Worm (Caenorhabditis elegans) whole organism, late embryonic: ENCODE results near the gene F58E2.2.

Experiments used
- C08G9.2 ChIP-seq: sonication (generic microtip); optimal IDR thresholded peaks from 2 replicates; lab custom pipeline; 2016; ENCODE audit warnings: mild to moderate bottlenecking, missing genetic modification characterization, moderate library complexity, missing compliant biosample characterization
- C38D4.7 ChIP-seq: fragments of 200-800 bp; sonication (Bioruptor generic); optimal IDR thresholded peaks from 2 replicates; lab custom pipeline; 2018; ENCODE audit warnings: mild to moderate bottlenecking, missing genetic modification characterization, moderate library complexity, missing compliant biosample characterization
- K02D7.2 ChIP-seq: sonication (generic microtip); optimal IDR thresholded peaks from 2 replicates; lab custom pipeline; 2017; ENCODE audit warnings: mild to moderate bottlenecking, missing genetic modification characterization, missing compliant biosample characterization
- K09A11.1 ChIP-seq: sonication (generic microtip); optimal IDR thresholded peaks from 2 replicates; lab custom pipeline; 2017; ENCODE audit warnings: antibody characterized with exemption, mild to moderate bottlenecking, missing genetic modification characterization, missing compliant biosample characterization; ENCODE audit not compliant: insufficient read depth
- T23F11.4 ChIP-seq: fragments of 200-800 bp; sonication (Bioruptor generic); optimal IDR thresholded peaks from 2 replicates; lab custom pipeline; 2018; ENCODE audit warnings: mild to moderate bottlenecking, missing genetic modification characterization, missing compliant biosample characterization
- ceh-14 ChIP-seq: sonication (generic microtip); optimal IDR thresholded peaks from 2 replicates; lab custom pipeline; 2016; ENCODE audit warnings: missing genotype, missing genetic modification characterization, missing compliant biosample characterization
- ceh-18 ChIP-seq: sonication (generic microtip); optimal IDR thresholded peaks from 2 replicates; lab custom pipeline; 2016; ENCODE audit warnings: missing genetic modification characterization, missing compliant biosample characterization
- ceh-19 ChIP-seq: fragments of 200-800 bp; sonication (Bioruptor generic); optimal IDR thresholded peaks from 2 replicates; lab custom pipeline; 2018; ENCODE audit warnings: mild to moderate bottlenecking, missing genetic modification characterization, missing compliant biosample characterization
- ceh-2 ChIP-seq: sonication (generic microtip); optimal IDR thresholded peaks from 2 replicates; lab custom pipeline; 2016; ENCODE audit warnings: missing genotype, missing genetic modification characterization, missing compliant biosample characterization
- ceh-24 ChIP-seq: sonication (generic microtip); optimal IDR thresholded peaks from 2 replicates; lab custom pipeline; 2016; ENCODE audit warnings: mild to moderate bottlenecking, missing genetic modification characterization, missing compliant biosample characterization
- ceh-45 ChIP-seq: fragments of 200-800 bp; sonication (Bioruptor generic); IDR thresholded peaks from 2 replicates; pipeline ENCODE4 v1.3.6; 2022; ENCODE audit warnings: missing genetic modification reagents, missing genetic modification characterization, missing compliant biosample characterization
- ceh-6 ChIP-seq: fragments of 200-800 bp; sonication (Bioruptor generic); optimal IDR thresholded peaks from 2 replicates; lab custom pipeline; 2018; ENCODE audit warnings: mild to moderate bottlenecking, missing genetic modification characterization, missing compliant biosample characterization
- ceh-9 ChIP-seq: sonication (generic microtip); optimal IDR thresholded peaks from 2 replicates; lab custom pipeline; 2016; ENCODE audit warnings: mild to moderate bottlenecking, missing genetic modification characterization, inconsistent platforms, missing compliant biosample characterization
- che-1 ChIP-seq: sonication (generic microtip); optimal IDR thresholded peaks from 2 replicates; lab custom pipeline; 2016; ENCODE audit warnings: mild to moderate bottlenecking, missing genetic modification characterization, missing compliant biosample characterization
- dve-1 ChIP-seq: sonication (generic microtip); optimal IDR thresholded peaks from 2 replicates; lab custom pipeline; 2017; ENCODE audit warnings: antibody characterized with exemption, mild to moderate bottlenecking, missing genetic modification characterization, missing compliant biosample characterization
- fkh-10 ChIP-seq: fragments of 150-350 bp; optimal IDR thresholded peaks from 2 replicates; lab custom pipeline; 2014; ENCODE audit warnings: missing biosample characterization, missing genetic modification reagents, missing genetic modification characterization
- gmeb-2 ChIP-seq: sonication (generic microtip); optimal IDR thresholded peaks from 2 replicates; lab custom pipeline; 2016; ENCODE audit warnings: missing genetic modification characterization, inconsistent platforms, missing compliant biosample characterization
- hlh-15 ChIP-seq: sonication (generic microtip); optimal IDR thresholded peaks from 2 replicates; lab custom pipeline; 2016; ENCODE audit warnings: missing genetic modification characterization, missing compliant biosample characterization
- lim-6 ChIP-seq: sonication (generic microtip); optimal IDR thresholded peaks from 2 replicates; lab custom pipeline; 2016; ENCODE audit warnings: missing genetic modification characterization, missing compliant biosample characterization
- nhr-232 ChIP-seq: sonication (generic microtip); optimal IDR thresholded peaks from 2 replicates; lab custom pipeline; 2016; ENCODE audit warnings: missing genetic modification characterization, missing compliant biosample characterization
- pag-3 ChIP-seq: sonication (generic microtip); optimal IDR thresholded peaks from 2 replicates; lab custom pipeline; 2016; ENCODE audit warnings: missing compliant biosample characterization, missing genetic modification characterization, borderline replicate concordance
- pax-1 ChIP-seq: fragments of 150-350 bp; optimal IDR thresholded peaks from 2 replicates; lab custom pipeline; 2014; ENCODE audit warnings: missing biosample characterization, missing genetic modification characterization
- pha-4 ChIP-seq: fragments of 150-350 bp; optimal IDR thresholded peaks from 2 replicates; lab custom pipeline; 2018; ENCODE audit warnings: missing biosample characterization, missing genetic modification reagents, missing genetic modification characterization
- pros-1 ChIP-seq: fragments of 150-350 bp; optimal IDR thresholded peaks from 2 replicates; lab custom pipeline; 2014; ENCODE audit warnings: missing biosample characterization, missing genetic modification reagents, missing genetic modification characterization
- sox-2 ChIP-seq: fragments of 200-800 bp; sonication (Bioruptor generic); IDR thresholded peaks from 2 replicates; pipeline ENCODE4 v1.3.6; 2022; ENCODE audit warnings: missing genetic modification reagents, missing genetic modification characterization, missing compliant biosample characterization
- syd-9 ChIP-seq: sonication (generic microtip); optimal IDR thresholded peaks from 2 replicates; lab custom pipeline; 2016; ENCODE audit warnings: mild to moderate bottlenecking, missing genetic modification characterization, moderate library complexity, missing compliant biosample characterization
- tbx-2 ChIP-seq: sonication (generic microtip); optimal IDR thresholded peaks from 2 replicates; lab custom pipeline; 2016; ENCODE audit warnings: missing genetic modification characterization, missing compliant biosample characterization
- tbx-7 ChIP-seq: sonication (generic microtip); optimal IDR thresholded peaks from 2 replicates; lab custom pipeline; 2016; ENCODE audit warnings: missing genotype, missing genetic modification characterization, missing compliant biosample characterization
- ttx-3 ChIP-seq: sonication (generic microtip); optimal IDR thresholded peaks from 2 replicates; lab custom pipeline; 2016; ENCODE audit warnings: missing genetic modification reagents, missing genetic modification characterization, missing compliant biosample characterization
- unc-3 ChIP-seq, 2 experiments: fragments of 200-800 bp in 1 of 2; sonication (Bioruptor generic) in 1 of 2; sonication (generic microtip) in 1 of 2; conservative IDR thresholded peaks in 1 of 2; optimal IDR thresholded peaks in 1 of 2; 2 replicates each; pipeline versions ENCODE4 v1.3.6 to Lab custom; 2016 to 2022; ENCODE audit warnings: missing compliant biosample characterization in 2 of 2, missing genetic modification characterization in 2 of 2, missing genetic modification reagents in 1 of 2
- unc-42 ChIP-seq: sonication (generic microtip); optimal IDR thresholded peaks from 2 replicates; lab custom pipeline; 2016; ENCODE audit warnings: missing genotype, missing genetic modification characterization, missing compliant biosample characterization
- unc-86 ChIP-seq: sonication (generic microtip); optimal IDR thresholded peaks from 2 replicates; lab custom pipeline; 2016; ENCODE audit warnings: missing genetic modification characterization, missing compliant biosample characterization
- zip-5 ChIP-seq: sonication (generic microtip); optimal IDR thresholded peaks from 2 replicates; lab custom pipeline; 2016; ENCODE audit warnings: missing genetic modification characterization, missing compliant biosample characterization
- ztf-16 ChIP-seq: sonication (generic microtip); optimal IDR thresholded peaks from 2 replicates; lab custom pipeline; 2017; ENCODE audit warnings: missing genetic modification characterization, missing compliant biosample characterization

The F58E2.2 gene

ce11 chrIV:3478911-3479385 is 9.1 kb downstream of the F58E2.2 start, which contains the start of the genes srz-70 and C09G12.5 (continued):
- TF ChIP-seq unc-3 (GFP tag; conservative IDR thresholded peaks at IDR 0.05; lab: Robert Waterston, UW) (no peak), unc-3 (tag; optimal IDR thresholded peaks at IDR 0.05; lab: Kevin White, UChicago) (no peak), pros-1 (tag; lab: Kevin White, UChicago) (no peak)
- TF ChIP-seq, all 69 proteins: peak for 0

- no peak for TF ChIP-seq sox-2 (GFP tag; lab: Robert Waterston, UW)
- no peak for TF ChIP-seq K02D7.2 (tag; lab: Kevin White, UChicago)
- TF ChIP-seq K09A11.1 (tag; lab: Kevin White, UChicago): no peak
- TF ChIP-seq ceh-45 (GFP tag; lab: Robert Waterston, UW): no peak
- TF ChIP-seq unc-42 (tag; lab: Kevin White, UChicago): no peak
- no peak for TF ChIP-seq fkh-10
- TF ChIP-seq ceh-14 (tag; lab: Kevin White, UChicago): no peak
- TF ChIP-seq unc-3 (GFP tag; conservative IDR thresholded peaks at IDR 0.05; lab: Robert Waterston, UW): no peak
- no peak for TF ChIP-seq unc-3 (tag; optimal IDR thresholded peaks at IDR 0.05; lab: Kevin White, UChicago)
These were observed 11.9 kb downstream of the F58E2.2 start, which contains the start of gene srz-37 for ce11 chrIV:3481760-3482159. Gene srz-37, minus strand, starts transcription at chrIV:3481860.

- no peak for TF ChIP-seq gmeb-2 (tag; lab: Kevin White, UChicago)
- no peak for TF ChIP-seq T23F11.4 (GFP tag; lab: Kevin White, UChicago)
- TF ChIP-seq pax-1 (tag; lab: Kevin White, UChicago): no peak
- no peak for TF ChIP-seq che-1 (tag; lab: Kevin White, UChicago)
- no peak for TF ChIP-seq nhr-232 (tag; lab: Kevin White, UChicago)
- no peak for TF ChIP-seq fkh-10
- TF ChIP-seq lim-6 (tag; lab: Kevin White, UChicago): no peak
- no peak for TF ChIP-seq tbx-2 (tag; lab: Kevin White, UChicago)
- TF ChIP-seq ztf-16 (tag; lab: Kevin White, UChicago): no peak
These were observed 12.5 kb downstream of the F58E2.2 start, which contains the start of gene srz-82 for ce11 chrIV:3482195-3482959. Gene srz-82, plus strand, starts transcription at chrIV:3482895.

ce11 chrIV:3491477-3491876 is 21.6 kb downstream of the F58E2.2 start, which contains the start of gene srz-78:
Gene srz-78, plus strand, starts transcription at chrIV:3491777.
- TF ChIP-seq zip-5 (tag; lab: Kevin White, UChicago) (no peak), ceh-18 (tag; lab: Kevin White, UChicago) (no peak), C08G9.2 (no peak), tbx-7 (no peak), pag-3 (tag; lab: Kevin White, UChicago) (no peak), che-1 (tag; lab: Kevin White, UChicago) (no peak), ttx-3 (tag; lab: Kevin White, UChicago) (no peak), ceh-9 (tag; lab: Kevin White, UChicago) (no peak), unc-86 (tag; lab: Kevin White, UChicago) (no peak), dve-1 (tag; lab: Kevin White, UChicago) (no peak), pha-4 (no peak), pros-1 (tag; lab: Kevin White, UChicago) (no peak), syd-9 (tag; lab: Kevin White, UChicago) (no peak), K02D7.2 (tag; lab: Kevin White, UChicago) (no peak), ceh-2 (no peak), ceh-6 (GFP tag; lab: Kevin White, UChicago) (no peak), C38D4.7 (GFP tag; lab: Kevin White, UChicago) (no peak), ceh-19 (GFP tag; lab: Kevin White, UChicago) (no peak), ceh-24 (tag; lab: Kevin White, UChicago) (no peak), hlh-15 (tag; lab: Kevin White, UChicago) (no peak)
